Worm (Caenorhabditis elegans) whole organism, young adult: ENCODE results near the gene rpoa-12.

Experiments used
- B0019.2 ChIP-seq: fragments of 200-800 bp; sonication (Bioruptor generic); conservative IDR thresholded peaks from 2 replicates; pipeline ENCODE4 v1.3.6; 2022; ENCODE audit warnings: missing genetic modification reagents, missing genetic modification characterization, missing compliant biosample characterization
- C06A6.2 ChIP-seq: fragments of 200-800 bp; sonication (Bioruptor generic); conservative IDR thresholded peaks from 2 replicates; pipeline ENCODE4 v1.3.6; 2022; ENCODE audit warnings: missing genetic modification characterization, missing compliant biosample characterization
- C17E4.6 ChIP-seq: fragments of 200-800 bp; sonication (Bioruptor generic); IDR thresholded peaks from 2 replicates; pipeline ENCODE4 v1.3.6; 2022; ENCODE audit warnings: missing genetic modification reagents, missing genetic modification characterization, missing compliant biosample characterization
- F10E7.11 ChIP-seq: sonication (generic microtip); optimal IDR thresholded peaks from 2 replicates; lab custom pipeline; 2017; ENCODE audit warnings: mild to moderate bottlenecking, missing genetic modification characterization, moderate library complexity, missing compliant biosample characterization
- K12H6.12 ChIP-seq: fragments of 200-800 bp; sonication (Bioruptor generic); optimal IDR thresholded peaks from 2 replicates; lab custom pipeline; 2018; ENCODE audit warnings: mild to moderate bottlenecking, missing genetic modification characterization, missing compliant biosample characterization
- T07F8.4 ChIP-seq: sonication (generic microtip); optimal IDR thresholded peaks from 2 replicates; lab custom pipeline; 2016; ENCODE audit warnings: mild to moderate bottlenecking, missing genetic modification characterization, moderate library complexity, missing compliant biosample characterization
- Y53F4B.3 ChIP-seq: fragments of 200-800 bp; sonication (Bioruptor generic); IDR thresholded peaks from 2 replicates; pipeline ENCODE4 v1.3.6; 2022; ENCODE audit warnings: missing genetic modification reagents, missing genetic modification characterization, missing compliant biosample characterization
- Y79H2A.3 ChIP-seq: fragments of 200-800 bp; sonication (Bioruptor generic); conservative IDR thresholded peaks from 2 replicates; pipeline ENCODE4 v1.3.6; 2022; ENCODE audit warnings: missing genetic modification reagents, missing genetic modification characterization, missing compliant biosample characterization
- Y95B8A.8 ChIP-seq: fragments of 200-800 bp; sonication (Bioruptor generic); IDR thresholded peaks from 2 replicates; pipeline ENCODE4 v1.3.6; 2022; ENCODE audit warnings: missing genetic modification reagents, missing genetic modification characterization, missing compliant biosample characterization
- ZK185.1 ChIP-seq: sonication (generic microtip); optimal IDR thresholded peaks from 2 replicates; lab custom pipeline; 2016; ENCODE audit warnings: mild to moderate bottlenecking, missing genetic modification characterization, missing compliant biosample characterization; ENCODE audit not compliant: poor library complexity, severe bottlenecking
- ama-1 ChIP-seq, 3 experiments: fragments of 150-350 bp in 1 of 3; sonication (generic microtip) in 2 of 3; optimal IDR thresholded peaks; 2 replicates each; lab custom pipeline; 2014 to 2018; ENCODE audit warnings: missing biosample characterization in 2 of 3, missing genetic modification characterization in 2 of 3, missing genetic modification reagents in 2 of 3
- atf-7 ChIP-seq: sonication (generic microtip); optimal IDR thresholded peaks from 2 replicates; lab custom pipeline; 2017; ENCODE audit warnings: mild to moderate bottlenecking, missing genetic modification characterization, missing compliant biosample characterization
- athp-1 ChIP-seq: sonication (generic microtip); optimal IDR thresholded peaks from 2 replicates; lab custom pipeline; 2017; ENCODE audit warnings: mild to moderate bottlenecking, missing genetic modification characterization, missing compliant biosample characterization
- bed-1 ChIP-seq: fragments of 200-800 bp; sonication (Bioruptor generic); IDR thresholded peaks from 2 replicates; pipeline ENCODE4 v1.3.6; 2022; ENCODE audit warnings: missing genetic modification reagents, missing genetic modification characterization, missing compliant biosample characterization
- ccch-3 ChIP-seq: fragments of 200-800 bp; sonication (Bioruptor generic); optimal IDR thresholded peaks from 2 replicates; lab custom pipeline; 2018; ENCODE audit warnings: mild to moderate bottlenecking, missing genetic modification characterization, missing compliant biosample characterization
- ceh-40 ChIP-seq: fragments of 200-800 bp; sonication (Bioruptor generic); IDR thresholded peaks from 2 replicates; pipeline ENCODE4 v1.3.6; 2022; ENCODE audit warnings: missing genetic modification characterization, missing compliant biosample characterization
- ceh-58 ChIP-seq: fragments of 200-800 bp; sonication (Bioruptor generic); IDR thresholded peaks from 2 replicates; pipeline ENCODE4 v1.3.6; 2022; ENCODE audit warnings: missing genetic modification characterization, missing compliant biosample characterization
- ceh-91 ChIP-seq: fragments of 200-800 bp; sonication (Bioruptor generic); IDR thresholded peaks from 2 replicates; pipeline ENCODE4 v1.3.6; 2022; ENCODE audit warnings: missing genetic modification reagents, missing genetic modification characterization, missing compliant biosample characterization
- chd-7 ChIP-seq: sonication (generic microtip); optimal IDR thresholded peaks from 2 replicates; lab custom pipeline; 2016; ENCODE audit warnings: mild to moderate bottlenecking, missing genetic modification characterization, moderate library complexity, missing compliant biosample characterization
- dox-1 ChIP-seq: fragments of 200-800 bp; sonication (Bioruptor generic); IDR thresholded peaks from 2 replicates; pipeline ENCODE4 v1.3.6; 2022; ENCODE audit warnings: missing genetic modification reagents, missing genetic modification characterization, missing compliant biosample characterization
- dpl-1 ChIP-seq: fragments of 150-350 bp; optimal IDR thresholded peaks from 2 replicates; lab custom pipeline; 2014; ENCODE audit warnings: missing biosample characterization, missing genetic modification reagents, missing genetic modification characterization
- efl-1 ChIP-seq: fragments of 150-350 bp; optimal IDR thresholded peaks from 2 replicates; lab custom pipeline; 2014; ENCODE audit warnings: missing biosample characterization, missing genetic modification reagents, missing genetic modification characterization
- egl-44 ChIP-seq: fragments of 200-800 bp; sonication (Bioruptor generic); IDR thresholded peaks from 2 replicates; pipeline ENCODE4 v1.3.6; 2022; ENCODE audit warnings: missing genetic modification reagents, missing genetic modification characterization, missing compliant biosample characterization
- hlh-12 ChIP-seq: sonication (generic microtip); optimal IDR thresholded peaks from 2 replicates; lab custom pipeline; 2016; ENCODE audit warnings: missing genetic modification characterization, missing compliant biosample characterization
- hlh-26 ChIP-seq: fragments of 200-800 bp; sonication (Bioruptor generic); conservative IDR thresholded peaks from 2 replicates; pipeline ENCODE4 v1.3.6; 2022; ENCODE audit warnings: missing genetic modification reagents, missing genetic modification characterization, missing compliant biosample characterization
- hmg-20 ChIP-seq: fragments of 200-800 bp; sonication (Bioruptor generic); IDR thresholded peaks from 2 replicates; pipeline ENCODE4 v1.3.6; 2022; ENCODE audit warnings: missing genetic modification reagents, missing genetic modification characterization, missing compliant biosample characterization
- hrde-1 ChIP-seq: sonication (generic microtip); optimal IDR thresholded peaks from 2 replicates; lab custom pipeline; 2016; ENCODE audit warnings: missing genetic modification characterization, mild to moderate bottlenecking, missing compliant biosample characterization, moderate library complexity, missing genotype, missing genetic modification reagents, borderline replicate concordance
- hsf-1 ChIP-seq: fragments of 200-800 bp; sonication (Bioruptor generic); IDR thresholded peaks from 2 replicates; pipeline ENCODE4 v1.3.6; 2022; ENCODE audit warnings: missing genetic modification reagents, missing genetic modification characterization, missing compliant biosample characterization
- lir-1 ChIP-seq: fragments of 200-800 bp; sonication (Bioruptor generic); conservative IDR thresholded peaks from 2 replicates; pipeline ENCODE4 v1.3.6; 2022; ENCODE audit warnings: missing genetic modification reagents, missing genetic modification characterization, missing compliant biosample characterization
- lsy-27 ChIP-seq: sonication (generic microtip); optimal IDR thresholded peaks from 2 replicates; lab custom pipeline; 2017; ENCODE audit warnings: missing genetic modification characterization, mild to moderate bottlenecking, missing compliant biosample characterization, antibody characterized with exemption, missing genotype, borderline replicate concordance; ENCODE audit not compliant: insufficient read depth
- madf-3 ChIP-seq: fragments of 200-800 bp; sonication (Bioruptor generic); IDR thresholded peaks from 2 replicates; pipeline ENCODE4 v1.3.6; 2022; ENCODE audit warnings: missing genetic modification reagents, missing genetic modification characterization, missing compliant biosample characterization
- madf-8 ChIP-seq: fragments of 200-800 bp; sonication (Bioruptor generic); conservative IDR thresholded peaks from 2 replicates; pipeline ENCODE4 v1.3.6; 2022; ENCODE audit warnings: missing genetic modification reagents, missing genetic modification characterization, missing compliant biosample characterization
- mcd-1 ChIP-seq: fragments of 200-800 bp; sonication (Bioruptor generic); IDR thresholded peaks from 2 replicates; pipeline ENCODE4 v1.3.6; 2022; ENCODE audit warnings: missing genetic modification reagents, missing genetic modification characterization, missing compliant biosample characterization
- mel-28 ChIP-seq: sonication (generic microtip); optimal IDR thresholded peaks from 2 replicates; lab custom pipeline; 2016; ENCODE audit warnings: borderline replicate concordance, mild to moderate bottlenecking, missing genetic modification characterization, missing compliant biosample characterization
- nfya-2 ChIP-seq: fragments of 200-800 bp; sonication (Bioruptor generic); IDR thresholded peaks from 2 replicates; pipeline ENCODE4 v1.3.6; 2022; ENCODE audit warnings: missing genetic modification reagents, missing genetic modification characterization, missing compliant biosample characterization
- nhr-80 ChIP-seq: sonication (generic microtip); optimal IDR thresholded peaks from 2 replicates; lab custom pipeline; 2016; ENCODE audit warnings: missing genetic modification characterization, missing compliant biosample characterization
- pha-4 ChIP-seq: fragments of 150-350 bp; sonication (generic microtip); optimal IDR thresholded peaks from 2 replicates; lab custom pipeline; 2014; ENCODE audit warnings: missing biosample characterization, missing genetic modification reagents, missing genetic modification characterization
- rcor-1 ChIP-seq: fragments of 200-800 bp; sonication (Bioruptor generic); IDR thresholded peaks from 2 replicates; pipeline ENCODE4 v1.3.6; 2022; ENCODE audit warnings: missing genetic modification reagents, missing genetic modification characterization, missing compliant biosample characterization
- rec-8 ChIP-seq, 2 experiments: sonication (generic microtip); optimal IDR thresholded peaks; 2 replicates each; lab custom pipeline; 2016; ENCODE audit warnings: mild to moderate bottlenecking in 2 of 2, missing genetic modification characterization in 2 of 2, missing genetic modification reagents in 2 of 2, missing genotype in 2 of 2, missing biosample characterization in 1 of 2, missing compliant biosample characterization in 1 of 2, moderate library complexity in 1 of 2
- rpc-1 ChIP-seq, 2 experiments: fragments of 150-350 bp in 1 of 2; sonication (generic microtip) in 1 of 2; optimal IDR thresholded peaks; 2 replicates each; lab custom pipeline; 2014 to 2018; ENCODE audit warnings: missing biosample characterization in 1 of 2, missing genetic modification characterization in 1 of 2, missing genetic modification reagents in 1 of 2, missing genotype in 1 of 2
- snpc-1.3 ChIP-seq: sonication (generic microtip); optimal IDR thresholded peaks from 2 replicates; lab custom pipeline; 2017; ENCODE audit warnings: missing genetic modification characterization, mild to moderate bottlenecking, missing compliant biosample characterization, antibody characterized with exemption, moderate library complexity, missing genotype, missing genetic modification reagents; ENCODE audit not compliant: insufficient read depth
- somi-1 ChIP-seq: fragments of 200-800 bp; sonication (Bioruptor generic); optimal IDR thresholded peaks from 2 replicates; lab custom pipeline; 2018; ENCODE audit warnings: mild to moderate bottlenecking, missing genetic modification characterization, missing compliant biosample characterization
- tbp1 ChIP-seq: fragments of 200-800 bp; sonication (Bioruptor generic); optimal IDR thresholded peaks from 2 replicates; lab custom pipeline; 2018; ENCODE audit warnings: mild to moderate bottlenecking, missing genetic modification characterization, missing compliant biosample characterization
- tlf-1 ChIP-seq: fragments of 200-800 bp; sonication (Bioruptor generic); optimal IDR thresholded peaks from 2 replicates; lab custom pipeline; 2018; ENCODE audit warnings: mild to moderate bottlenecking, missing genetic modification characterization, missing compliant biosample characterization
- unc-62 ChIP-seq: fragments of 150-350 bp; optimal IDR thresholded peaks from 2 replicates; lab custom pipeline; 2014; ENCODE audit warnings: missing biosample characterization, missing genetic modification reagents, missing genetic modification characterization
- xnd-1 ChIP-seq: sonication (generic microtip); optimal IDR thresholded peaks from 2 replicates; lab custom pipeline; 2016; ENCODE audit warnings: missing genotype, missing genetic modification reagents, missing genetic modification characterization, missing compliant biosample characterization
- ztf-25 ChIP-seq: fragments of 200-800 bp; sonication (Bioruptor generic); IDR thresholded peaks from 2 replicates; pipeline ENCODE4 v1.3.6; 2022; ENCODE audit warnings: missing genetic modification reagents, missing genetic modification characterization, missing compliant biosample characterization

Gene rpoa-12

ce11 chrV:14457070-14457469 lies 34.0 kb upstream of the rpoa-12 start, which contains the start of gene coh-3:
coh-3 (plus strand) TSS chrV:14457422.
- TF ChIP-seq atf-7 (no peak), athp-1 (tag; lab: Kevin White, UChicago) (peak; percentile 25), Y53F4B.3 (GFP tag; lab: Robert Waterston, UW) (peak; percentile 61; the same call in 1 of the 2 replicates), ceh-58 (GFP tag; lab: Robert Waterston, UW) (no peak), K12H6.12 (tag; lab: Kevin White, UChicago) (no peak), somi-1 (GFP tag; lab: Kevin White, UChicago) (no peak), hlh-12 (tag; lab: Kevin White, UChicago) (no peak), ZK185.1 (tag; lab: Kevin White, UChicago) (no peak), mcd-1 (GFP tag; lab: Robert Waterston, UW) (peak; percentile 63), madf-8 (GFP tag; lab: Robert Waterston, UW) (peak; percentile 96), hlh-26 (GFP tag; lab: Robert Waterston, UW) (no peak), rec-8 (tag; optimal IDR thresholded peaks at IDR 0.05; lab: Kevin White, UChicago) (no peak), C17E4.6 (peak; percentile 78; the same call in 1 of the 2 replicates), bed-1 (no peak), rpc-1 (optimal IDR thresholded peaks at IDR 0.05; lab: Kevin White, UChicago) (no peak), rpc-1 (tag; optimal IDR thresholded peaks at IDR 0.05; lab: Kevin White, UChicago) (peak; percentile 1), snpc-1.3 (tag; lab: Kevin White, UChicago) (peak; percentile 92), hrde-1 (tag; lab: Kevin White, UChicago) (no peak), ceh-91 (peak; percentile 96), Y95B8A.8 (GFP tag; lab: Robert Waterston, UW) (0 out of 2 replicates have a peak, but pooled peaks have one; percentile 35), nhr-80 (tag; lab: Kevin White, UChicago) (no peak), ccch-3 (GFP tag; lab: Kevin White, UChicago) (no peak), lir-1 (peak; percentile 53; the same call in 1 of the 2 replicates), ama-1 (optimal IDR thresholded peaks at IDR 0.05; lab: Kevin White, UChicago) (no peak), ama-1 (GFP tag; optimal IDR thresholded peaks at IDR 0.05; lab: Kevin White, UChicago) (no peak), B0019.2 (peak; percentile 33; the same call in 1 of the 2 replicates), tlf-1 (GFP tag; lab: Kevin White, UChicago) (peak; percentile 88), xnd-1 (peak; percentile 99), dpl-1 (GFP tag; lab: Kevin White, UChicago) (peak; percentile 90), mel-28 (no peak), tbp1 (GFP tag; lab: Kevin White, UChicago) (peak; percentile 69), dox-1 (GFP tag; lab: Robert Waterston, UW) (peak; percentile 81), madf-3 (GFP tag; lab: Robert Waterston, UW) (peak; percentile 90), ceh-40 (GFP tag; lab: Robert Waterston, UW) (no peak), egl-44 (GFP tag; lab: Robert Waterston, UW) (no peak), efl-1 (GFP tag; lab: Kevin White, UChicago) (peak; percentile 96), unc-62 (GFP tag; lab: Kevin White, UChicago) (no peak), C06A6.2 (GFP tag; lab: Robert Waterston, UW) (no peak), ztf-25 (GFP tag; lab: Robert Waterston, UW) (no peak), T07F8.4 (tag; lab: Kevin White, UChicago) (no peak), F10E7.11 (tag; lab: Kevin White, UChicago) (no peak), hmg-20 (GFP tag; lab: Robert Waterston, UW) (no peak), lsy-27 (no peak), chd-7 (tag; lab: Kevin White, UChicago) (no peak), nfya-2 (GFP tag; lab: Robert Waterston, UW) (no peak), rcor-1 (GFP tag; lab: Robert Waterston, UW) (peak; percentile 76), hsf-1 (GFP tag; lab: Robert Waterston, UW) (peak; percentile 93), pha-4 (tag; lab: Kevin White, UChicago) (no peak), Y79H2A.3 (GFP tag; lab: Robert Waterston, UW) (no peak)
